Fruit fly (Drosophila melanogaster) whole organism, prepupa: ENCODE results near the gene Saf6.

ENCODE experiments used
- CG15336 ChIP-seq: fragments of 200-800 bp; sonication (Bioruptor generic); IDR thresholded peaks from 2 replicates; pipeline ENCODE4 v1.3.6; 2022; ENCODE audit warnings: missing biosample characterization, missing genetic modification characterization
- CG6808 ChIP-seq: fragments of 200-800 bp; sonication (Bioruptor generic); optimal IDR thresholded peaks from 3 replicates; lab custom pipeline; 2017; ENCODE audit warnings: missing biosample characterization, missing genetic modification characterization, mild to moderate bottlenecking, moderate library complexity, missing genetic modification reagents
- CG7368 ChIP-seq: fragments of 200-800 bp; sonication (Bioruptor generic); optimal IDR thresholded peaks from 3 replicates; lab custom pipeline; 2016; ENCODE audit warnings: missing biosample characterization, missing genetic modification characterization
- CG8632 ChIP-seq: fragments of 200-800 bp; sonication (Bioruptor generic); optimal IDR thresholded peaks from 3 replicates; lab custom pipeline; 2016; ENCODE audit warnings: missing biosample characterization, missing genetic modification characterization
- Hr4 ChIP-seq: fragments of 200-800 bp; sonication (Bioruptor generic); optimal IDR thresholded peaks from 3 replicates; lab custom pipeline; 2016; ENCODE audit warnings: missing biosample characterization, missing genetic modification characterization
- acj6 ChIP-seq: fragments of 200-800 bp; sonication (Bioruptor generic); optimal IDR thresholded peaks from 3 replicates; lab custom pipeline; 2016; ENCODE audit warnings: missing biosample characterization, missing genetic modification characterization
- dsx ChIP-seq: fragments of 200-800 bp; optimal IDR thresholded peaks from 3 replicates; lab custom pipeline; 2019; ENCODE audit warnings: missing biosample characterization, mild to moderate bottlenecking, missing genetic modification characterization, moderate library complexity; ENCODE audit not compliant: poor library complexity, severe bottlenecking
- eg ChIP-seq: fragments of 200-800 bp; sonication (Bioruptor generic); IDR thresholded peaks from 3 replicates; pipeline ENCODE4 v1.3.6; 2022; ENCODE audit warnings: missing biosample characterization, missing genetic modification characterization
- fkh ChIP-seq: fragments of 200-800 bp; sonication (Bioruptor generic); optimal IDR thresholded peaks from 3 replicates; lab custom pipeline; 2017; ENCODE audit warnings: missing biosample characterization, mild to moderate bottlenecking, missing genetic modification characterization, moderate library complexity
- pdm3 ChIP-seq: fragments of 200-800 bp; sonication (Bioruptor generic); optimal IDR thresholded peaks from 3 replicates; lab custom pipeline; 2016; ENCODE audit warnings: missing biosample characterization, missing genetic modification characterization
- spab ChIP-seq: fragments of 200-800 bp; sonication (Bioruptor generic); optimal IDR thresholded peaks from 2 replicates; lab custom pipeline; 2017; ENCODE audit warnings: missing biosample characterization, mild to moderate bottlenecking, missing genetic modification characterization, missing genetic modification reagents
- topi ChIP-seq: fragments of 200-800 bp; sonication (Bioruptor generic); optimal IDR thresholded peaks from 3 replicates; lab custom pipeline; 2016; ENCODE audit warnings: missing biosample characterization, missing genetic modification characterization

dm6 chr2L:779123-779584 lies 36.6 kb downstream of the Saf6 start, which contains the start of gene CG13947:
- TF ChIP-seq pdm3 (no peak), fkh (no peak), Hr4 (GFP tag; lab: Kevin White, UChicago) (no peak), CG8632 (GFP tag; lab: Kevin White, UChicago) (no peak), spab (GFP tag; lab: Kevin White, UChicago) (no peak), dsx (GFP tag; lab: Kevin White, UChicago) (no peak), CG6808 (GFP tag; lab: Kevin White, UChicago) (no peak), CG7368 (GFP tag; lab: Kevin White, UChicago) (no peak), topi (GFP tag; lab: Kevin White, UChicago) (no peak), acj6 (GFP tag; lab: Kevin White, UChicago) (no peak), CG15336 (GFP tag; lab: Robert Waterston, UW) (no peak), eg (GFP tag; lab: Robert Waterston, UW) (no peak)
